Fruit fly (Drosophila melanogaster) whole organism, embryonic: Measurements from ENCODE around the gene CG15306.
A peak's percentile ranks its signal among the peaks of the same experiment; 100 is the strongest.

Source experiments
- Asciz ChIP-seq: fragments of 200-800 bp; sonication (Bioruptor generic); optimal IDR thresholded peaks from 2 replicates; lab custom pipeline; 2017; ENCODE audit warnings: missing biosample characterization, mild to moderate bottlenecking, missing genetic modification characterization, missing genetic modification reagents
- Atf6 ChIP-seq: fragments of 200-800 bp; sonication (Bioruptor generic); IDR thresholded peaks from 2 replicates; pipeline ENCODE4 v1.3.6; 2022; ENCODE audit warnings: missing biosample characterization, missing genetic modification characterization
- Bteb2 ChIP-seq: fragments of 200-800 bp; sonication (Bioruptor generic); optimal IDR thresholded peaks from 2 replicates; lab custom pipeline; 2016; ENCODE audit warnings: missing biosample characterization, missing genetic modification characterization
- CG12071 ChIP-seq: fragments of 200-800 bp; sonication (Bioruptor generic); optimal IDR thresholded peaks from 3 replicates; lab custom pipeline; 2018; ENCODE audit warnings: missing biosample characterization, mild to moderate bottlenecking, missing genetic modification characterization
- CG12104 ChIP-seq: fragments of 200-800 bp; sonication (Bioruptor generic); optimal IDR thresholded peaks from 3 replicates; lab custom pipeline; 2016; ENCODE audit warnings: missing biosample characterization, missing genetic modification characterization
- CG15601 ChIP-seq: fragments of 200-800 bp; sonication (Bioruptor generic); optimal IDR thresholded peaks from 3 replicates; lab custom pipeline; 2019; ENCODE audit warnings: missing biosample characterization, mild to moderate bottlenecking, missing genetic modification characterization, moderate library complexity
- CG1603 ChIP-seq: fragments of 200-800 bp; sonication (Bioruptor generic); optimal IDR thresholded peaks from 2 replicates; lab custom pipeline; 2019; ENCODE audit warnings: missing biosample characterization, mild to moderate bottlenecking, missing genetic modification characterization, moderate library complexity
- CG16813 ChIP-seq: fragments of 200-800 bp; sonication (Bioruptor generic); IDR thresholded peaks from 3 replicates; pipeline ENCODE4 v1.3.6; 2022; ENCODE audit warnings: missing biosample characterization, missing genetic modification characterization; ENCODE audit not compliant: partially characterized antibody
- CG16863 ChIP-seq: fragments of 200-800 bp; sonication (Bioruptor generic); optimal IDR thresholded peaks from 3 replicates; lab custom pipeline; 2016; ENCODE audit warnings: missing biosample characterization, missing genetic modification characterization
- CG17829 ChIP-seq: fragments of 200-800 bp; optimal IDR thresholded peaks from 2 replicates; lab custom pipeline; 2019; ENCODE audit warnings: missing biosample characterization, mild to moderate bottlenecking, missing genetic modification characterization, moderate library complexity
- CG2712 ChIP-seq: fragments of 200-800 bp; optimal IDR thresholded peaks from 3 replicates; lab custom pipeline; 2019; ENCODE audit warnings: missing biosample characterization, mild to moderate bottlenecking, missing genetic modification characterization, moderate library complexity
- CG2875 ChIP-seq: fragments of 200-800 bp; sonication (Bioruptor generic); optimal IDR thresholded peaks from 2 replicates; lab custom pipeline; 2017; ENCODE audit warnings: missing biosample characterization, mild to moderate bottlenecking, missing genetic modification characterization, missing genetic modification reagents
- CG30403 ChIP-seq: fragments of 200-800 bp; sonication (Bioruptor generic); optimal IDR thresholded peaks from 3 replicates; lab custom pipeline; 2016; ENCODE audit warnings: missing biosample characterization, missing genetic modification characterization
- CG32772 ChIP-seq: fragments of 200-800 bp; sonication (Bioruptor generic); IDR thresholded peaks from 2 replicates; pipeline ENCODE4 v1.3.6; 2022; ENCODE audit warnings: missing biosample characterization, missing genetic modification characterization
- CG4820 ChIP-seq: fragments of 200-800 bp; sonication (Bioruptor generic); optimal IDR thresholded peaks from 3 replicates; lab custom pipeline; 2016; ENCODE audit warnings: missing biosample characterization, missing genetic modification characterization
- CG7556 ChIP-seq: fragments of 200-800 bp; sonication (Bioruptor generic); optimal IDR thresholded peaks from 2 replicates; lab custom pipeline; 2017; ENCODE audit warnings: missing biosample characterization, mild to moderate bottlenecking, missing genetic modification characterization
- CG7839 ChIP-seq: fragments of 200-800 bp; sonication (Bioruptor generic); optimal IDR thresholded peaks from 3 replicates; lab custom pipeline; 2018; ENCODE audit warnings: missing biosample characterization, mild to moderate bottlenecking, missing genetic modification characterization, moderate library complexity
- CG8388 ChIP-seq: fragments of 200-800 bp; sonication (Bioruptor generic); optimal IDR thresholded peaks from 2 replicates; lab custom pipeline; 2019; ENCODE audit warnings: missing biosample characterization, mild to moderate bottlenecking, missing genetic modification characterization, moderate library complexity
- CG8944 ChIP-seq: fragments of 200-800 bp; sonication (Bioruptor generic); optimal IDR thresholded peaks from 3 replicates; lab custom pipeline; 2016; ENCODE audit warnings: missing biosample characterization, missing genetic modification characterization
- CG9727 ChIP-seq: fragments of 200-800 bp; sonication (Bioruptor generic); optimal IDR thresholded peaks from 3 replicates; lab custom pipeline; 2017; ENCODE audit warnings: missing biosample characterization, mild to moderate bottlenecking, missing genetic modification characterization
- CoRest ChIP-seq: fragments of 200-800 bp; sonication (Bioruptor generic); optimal IDR thresholded peaks from 3 replicates; lab custom pipeline; 2018; ENCODE audit warnings: missing biosample characterization, mild to moderate bottlenecking, missing genetic modification characterization, moderate library complexity
- D ChIP-seq, 2 experiments: fragments of 200-800 bp in 1 of 2; fragments of >200 bp in 1 of 2; sonication (Bioruptor generic) in 1 of 2; optimal IDR thresholded peaks; 2 replicates in 1 of 2; 3 replicates in 1 of 2; lab custom pipeline; 2017; ENCODE audit warnings: mild to moderate bottlenecking in 1 of 2, missing biosample characterization in 1 of 2, missing genetic modification characterization in 1 of 2, missing genetic modification reagents in 1 of 2
- Dll ChIP-seq: fragments of 200-800 bp; sonication (Bioruptor generic); IDR thresholded peaks from 4 replicates; pipeline ENCODE4 v1.3.6; 2022; ENCODE audit warnings: missing biosample characterization, missing genetic modification characterization; ENCODE audit not compliant: partially characterized antibody
- HLH54F ChIP-seq: fragments of 200-800 bp; sonication (Bioruptor generic); optimal IDR thresholded peaks from 3 replicates; lab custom pipeline; 2016; ENCODE audit warnings: missing biosample characterization, missing genetic modification characterization
- Med ChIP-seq: fragments of 200-800 bp; sonication (Bioruptor generic); peaks from one replicate; lab custom pipeline; 2016; ENCODE audit warnings: missing biosample characterization, missing genetic modification characterization, mild to moderate bottlenecking, inconsistent platforms, moderate library complexity
- Pdp1 ChIP-seq, 2 experiments: fragments of 200-800 bp; sonication (Bioruptor generic); optimal IDR thresholded peaks; 3 replicates each; lab custom pipeline; 2016; ENCODE audit warnings: missing biosample characterization in 2 of 2, missing genetic modification characterization in 2 of 2, mild to moderate bottlenecking in 1 of 2, moderate library complexity in 1 of 2
- TFAM ChIP-seq: fragments of 200-800 bp; sonication (Bioruptor generic); optimal IDR thresholded peaks from 2 replicates; lab custom pipeline; 2017; ENCODE audit warnings: missing biosample characterization, missing genetic modification characterization, inconsistent platforms
- Xrp1 ChIP-seq: fragments of 200-800 bp; sonication (Bioruptor generic); IDR thresholded peaks from 2 replicates; pipeline ENCODE4 v1.3.6; 2022; ENCODE audit warnings: missing biosample characterization, missing genetic modification characterization
- chinmo ChIP-seq: fragments of 200-800 bp; sonication (Bioruptor generic); IDR thresholded peaks from 4 replicates; pipeline ENCODE4 v1.3.6; 2022; ENCODE audit warnings: missing biosample characterization, missing genetic modification characterization; ENCODE audit not compliant: partially characterized antibody
- ci ChIP-seq: fragments of 200-800 bp; sonication (Bioruptor generic); IDR thresholded peaks from 3 replicates; pipeline ENCODE4 v1.3.6; 2022; ENCODE audit warnings: missing biosample characterization, missing genetic modification characterization
- dmrt99B ChIP-seq: fragments of 200-800 bp; sonication (Bioruptor generic); optimal IDR thresholded peaks from 2 replicates; lab custom pipeline; 2018; ENCODE audit warnings: missing biosample characterization, mild to moderate bottlenecking, missing genetic modification characterization, moderate library complexity
- ewg ChIP-seq: fragments of 200-800 bp; sonication (Bioruptor generic); optimal IDR thresholded peaks from 3 replicates; lab custom pipeline; 2017; ENCODE audit warnings: mild to moderate bottlenecking, missing biosample characterization, missing genetic modification reagents, missing genetic modification characterization
- fru ChIP-seq: fragments of >200 bp; optimal IDR thresholded peaks from 2 replicates; lab custom pipeline; 2017
- grau ChIP-seq: fragments of 200-800 bp; optimal IDR thresholded peaks from 3 replicates; lab custom pipeline; 2019; ENCODE audit warnings: missing biosample characterization, mild to moderate bottlenecking, missing genetic modification characterization, moderate library complexity
- grn ChIP-seq: fragments of 200-800 bp; sonication (Bioruptor generic); optimal IDR thresholded peaks from 3 replicates; lab custom pipeline; 2017; ENCODE audit warnings: missing biosample characterization, missing genetic modification characterization
- kay ChIP-seq: fragments of 200-800 bp; sonication (Bioruptor generic); optimal IDR thresholded peaks from 2 replicates; lab custom pipeline; 2016; ENCODE audit warnings: missing biosample characterization, missing genetic modification characterization
- org-1 ChIP-seq: fragments of 200-800 bp; sonication (Bioruptor generic); optimal IDR thresholded peaks from 2 replicates; lab custom pipeline; 2017; ENCODE audit warnings: missing biosample characterization, missing genetic modification characterization
- row ChIP-seq: fragments of 200-800 bp; sonication (Bioruptor generic); IDR thresholded peaks from 3 replicates; pipeline ENCODE4 v1.3.6; 2022; ENCODE audit warnings: missing biosample characterization, missing genetic modification characterization
- sens ChIP-seq: fragments of 200-800 bp; sonication (Bioruptor generic); peaks from one replicate; lab custom pipeline; 2016; ENCODE audit warnings: missing biosample characterization, missing genetic modification characterization
- sob ChIP-seq: fragments of 200-800 bp; sonication (Bioruptor generic); IDR thresholded peaks from 2 replicates; pipeline ENCODE4 v1.3.6; 2022; ENCODE audit warnings: missing biosample characterization, missing genetic modification characterization
- sqz ChIP-seq: fragments of 200-800 bp; sonication (Bioruptor generic); optimal IDR thresholded peaks from 3 replicates; lab custom pipeline; 2018; ENCODE audit warnings: missing biosample characterization, mild to moderate bottlenecking, missing genetic modification characterization
- sug ChIP-seq: fragments of 200-800 bp; optimal IDR thresholded peaks from 2 replicates; lab custom pipeline; 2019; ENCODE audit warnings: missing biosample characterization, mild to moderate bottlenecking, missing genetic modification characterization, moderate library complexity
- tin ChIP-seq: fragments of 200-800 bp; sonication (Bioruptor generic); optimal IDR thresholded peaks from 3 replicates; lab custom pipeline; 2016; ENCODE audit warnings: missing biosample characterization, missing genetic modification characterization
- tio ChIP-seq: fragments of 200-800 bp; sonication (Bioruptor generic); optimal IDR thresholded peaks from 2 replicates; lab custom pipeline; 2017; ENCODE audit warnings: missing biosample characterization, missing genetic modification characterization, inconsistent platforms
- vfl ChIP-seq: fragments of 200-800 bp; sonication (Bioruptor generic); optimal IDR thresholded peaks from 2 replicates; lab custom pipeline; 2016; ENCODE audit warnings: missing biosample characterization, missing genetic modification characterization

CG15306 gene

dm6 chrX:10324836-10325566 is 6.6 kb downstream of the CG15306 start (continued):
- TF ChIP-seq grn (GFP tag; lab: Kevin White, UChicago) (peak; percentile 36), tio (GFP tag; lab: Kevin White, UChicago) (peak; percentile 23), CG16863 (GFP tag; lab: Kevin White, UChicago) (peak; percentile 22), row (GFP tag; lab: Robert Waterston, UW) (peak; percentile 40; the same call in 1 of the 3 replicates), Dll (GFP tag; lab: Robert Waterston, UW) (no peak), CG4820 (peak; percentile 80), ewg (GFP tag; lab: Kevin White, UChicago) (no peak), sens (peak; percentile 83), CG8388 (GFP tag; lab: Kevin White, UChicago) (peak; percentile 30), CG1603 (tag; lab: Kevin White, UChicago) (no peak), CG7839 (tag; lab: Kevin White, UChicago) (peak; percentile 24), CG8944 (GFP tag; lab: Kevin White, UChicago) (no peak), CG12104 (peak; percentile 34), CG32772 (GFP tag; lab: Robert Waterston, UW) (no peak), tin (GFP tag; lab: Kevin White, UChicago) (peak; percentile 2)

- TF ChIP-seq sug (peak; percentile 23), sens (peak; percentile 18), Pdp1 (GFP tag; optimal IDR thresholded peaks at IDR 0.05; lab: Kevin White, UChicago) (peak in 1 of 2 experiments; percentile 12), Med (peak; percentile 62), Atf6 (no peak), sob (GFP tag; lab: Robert Waterston, UW) (no peak), chinmo (GFP tag; lab: Robert Waterston, UW) (0 out of 4 replicates have a peak, but pooled peaks have one; percentile 6)
Measured at dm6 chrX:10322292-10322691, 9.3 kb downstream of the CG15306 start.

dm6 chrX:10320425-10320978 is 11.1 kb downstream of the CG15306 start:
- TF ChIP-seq CG16813 (GFP tag; lab: Robert Waterston, UW): no peak
- TF ChIP-seq Atf6: peak; percentile 49
- peak; percentile 19 for TF ChIP-seq grau (tag; lab: Kevin White, UChicago)
- TF ChIP-seq Med: peak; percentile 52
- peak; percentile 15 for TF ChIP-seq CG17829
- peak; percentile 26 for TF ChIP-seq CG7556 (GFP tag; lab: Kevin White, UChicago)
- TF ChIP-seq org-1: no peak
- TF ChIP-seq Asciz (GFP tag; lab: Kevin White, UChicago): peak; percentile 17
- TF ChIP-seq Xrp1 (GFP tag; lab: Robert Waterston, UW): peak; percentile 14; the same call in 1 of the 2 replicates
- TF ChIP-seq sqz (GFP tag; lab: Kevin White, UChicago): no peak
- TF ChIP-seq kay (GFP tag; lab: Kevin White, UChicago): no peak
- peak; percentile 15 for TF ChIP-seq CG2712 (tag; lab: Kevin White, UChicago)
- TF ChIP-seq CG15601 (tag; lab: Kevin White, UChicago): peak; percentile 35
- TF ChIP-seq ci (GFP tag; lab: Robert Waterston, UW): 0 out of 3 replicates have a peak, but pooled peaks have one; percentile 23
- TF ChIP-seq dmrt99B (tag; lab: Kevin White, UChicago): peak; percentile 37
- no peak for TF ChIP-seq fru
- TF ChIP-seq CG30403 (GFP tag; lab: Kevin White, UChicago): peak; percentile 30
- peak; percentile 4 for TF ChIP-seq CG9727
- TF ChIP-seq vfl: no peak
- TF ChIP-seq row (GFP tag; lab: Robert Waterston, UW): peak; percentile 27; the same call in 1 of the 3 replicates
- no peak for TF ChIP-seq HLH54F (GFP tag; lab: Kevin White, UChicago)
- TF ChIP-seq Bteb2 (GFP tag; lab: Kevin White, UChicago): no peak
- no peak for TF ChIP-seq TFAM (GFP tag; lab: Kevin White, UChicago)
- no peak for TF ChIP-seq CG12071 (GFP tag; lab: Kevin White, UChicago)
- peak; percentile 21 for TF ChIP-seq CoRest (tag; lab: Kevin White, UChicago)
- no peak for TF ChIP-seq D (optimal IDR thresholded peaks at IDR 0.05; lab: Kevin White, UChicago)
- TF ChIP-seq D (GFP tag; optimal IDR thresholded peaks at IDR 0.05; lab: Kevin White, UChicago): no peak
- peak; percentile 21 for TF ChIP-seq CG2875 (GFP tag; lab: Kevin White, UChicago)
